Fruit fly (Drosophila melanogaster) S2 (cell line): Measurements from ENCODE around the gene spdi.
A peak's percentile ranks its signal among the peaks of the same experiment; 100 is the strongest.

Source experiments
- CG8478 ChIP-seq: fragments of >200 bp; optimal IDR thresholded peaks from 2 replicates; lab custom pipeline; 2018
- CTCF ChIP-seq, 2 experiments: fragments of >200 bp; optimal IDR thresholded peaks; 2 replicates each; lab custom pipeline; 2018

Gene spdi

dm6 chrX:625157-625627, 5.2 kb upstream of the spdi start, which contains the start of the genes CG13364 and Hinfp:
Gene CG13364 (minus strand): TSS chrX:625203.
Gene Hinfp (plus strand): TSS chrX:625542.
- TF ChIP-seq CTCF (optimal IDR thresholded peaks at IDR 0.05; lab: Kevin White, UChicago): no peak
- no peak for TF ChIP-seq CG8478 (lab: Kevin White, UChicago)

dm6 chrX:623357-623756, 3.4 kb upstream of the spdi start, which contains the start of gene CG13369:
Gene CG13369 (plus strand): TSS chrX:623468.
- TF ChIP-seq CTCF (optimal IDR thresholded peaks at IDR 0.05; lab: Kevin White, UChicago) (no peak), CG8478 (lab: Kevin White, UChicago) (no peak)

- TF ChIP-seq CTCF (optimal IDR thresholded peaks at IDR 0.05; lab: Kevin White, UChicago) (peak in 1 of 2 experiments; percentile 43), CG8478 (lab: Kevin White, UChicago) (no peak)
Observed at dm6 chrX:621132-621555, 1.1 kb upstream of the spdi start, which contains the start of the genes CG13365 and Vsp37A. Gene CG13365 (minus strand): TSS chrX:621215. Gene Vsp37A (plus strand): TSS chrX:621530.

DNA sequence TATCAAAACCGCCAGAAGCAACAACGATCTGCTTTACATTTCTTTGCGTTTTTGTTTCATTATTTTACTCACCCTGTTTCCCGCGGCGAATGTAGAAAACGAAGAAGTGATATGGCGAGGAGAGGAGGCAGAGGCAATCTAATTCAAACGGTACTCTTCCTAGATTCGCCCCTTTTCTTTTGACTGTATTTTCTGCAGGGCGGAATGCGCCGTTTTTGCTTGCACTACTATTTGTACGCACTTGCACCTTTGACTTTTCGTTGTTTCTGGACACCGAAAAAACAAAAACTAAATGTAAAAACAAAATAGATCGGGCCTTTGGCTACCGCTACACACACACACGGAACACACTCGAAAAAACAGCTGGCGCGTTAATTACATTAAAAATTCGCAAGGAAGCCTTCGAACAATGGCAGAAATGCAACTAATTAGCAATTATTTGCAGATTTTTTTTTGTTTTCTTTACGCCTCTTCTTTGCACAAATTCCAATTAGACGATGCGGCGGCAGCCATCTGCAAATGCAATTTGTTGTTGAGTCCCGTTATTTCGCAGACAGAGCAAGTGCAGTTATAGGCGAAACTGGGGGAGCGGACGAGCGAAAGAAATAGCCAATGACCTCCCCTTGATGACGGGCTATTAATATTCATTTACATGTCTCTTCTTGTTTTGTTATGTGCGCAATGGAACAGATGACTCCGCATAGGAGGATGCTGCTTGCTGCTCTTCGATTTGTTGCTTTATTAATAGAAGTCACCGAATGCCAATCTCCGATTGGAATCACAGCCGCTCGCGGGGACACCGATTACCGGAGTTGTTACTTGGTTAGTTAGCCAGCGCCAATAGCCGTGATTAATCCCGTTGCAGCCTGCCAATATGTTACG, 534 bp downstream of the spdi start:
- TF ChIP-seq CG8478 (lab: Kevin White, UChicago): no peak
- TF ChIP-seq CTCF (optimal IDR thresholded peaks at IDR 0.05; lab: Kevin White, UChicago): no peak

DNA sequence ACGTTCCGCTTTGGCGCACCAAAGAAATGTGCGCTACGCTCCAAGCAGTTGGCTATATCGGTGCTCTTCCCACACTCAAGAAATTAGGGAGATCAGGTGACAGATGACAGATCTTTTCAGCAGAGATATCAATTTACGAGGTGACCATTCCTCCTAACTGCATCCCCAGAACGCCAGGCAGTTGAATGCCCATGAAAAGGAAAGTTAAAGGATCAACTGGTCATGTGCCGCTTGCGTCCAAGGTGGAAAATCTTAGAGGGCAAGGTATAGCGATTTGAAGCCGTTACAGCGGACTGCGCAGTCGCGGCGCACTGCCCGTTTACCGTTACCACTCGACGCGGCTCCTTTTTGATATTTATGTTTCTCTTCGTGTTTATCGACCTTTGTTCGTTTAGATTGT, 1.4 kb downstream of the spdi start:
- no peak for TF ChIP-seq CG8478 (lab: Kevin White, UChicago)
- TF ChIP-seq CTCF (optimal IDR thresholded peaks at IDR 0.05; lab: Kevin White, UChicago): no peak

dm6 chrX:617477-617795, 2.6 kb downstream of the spdi start:
- TF ChIP-seq CTCF (optimal IDR thresholded peaks at IDR 0.05; lab: Kevin White, UChicago): peak in 1 of 2 experiments; percentile 30
- no peak for TF ChIP-seq CG8478 (lab: Kevin White, UChicago)

DNA sequence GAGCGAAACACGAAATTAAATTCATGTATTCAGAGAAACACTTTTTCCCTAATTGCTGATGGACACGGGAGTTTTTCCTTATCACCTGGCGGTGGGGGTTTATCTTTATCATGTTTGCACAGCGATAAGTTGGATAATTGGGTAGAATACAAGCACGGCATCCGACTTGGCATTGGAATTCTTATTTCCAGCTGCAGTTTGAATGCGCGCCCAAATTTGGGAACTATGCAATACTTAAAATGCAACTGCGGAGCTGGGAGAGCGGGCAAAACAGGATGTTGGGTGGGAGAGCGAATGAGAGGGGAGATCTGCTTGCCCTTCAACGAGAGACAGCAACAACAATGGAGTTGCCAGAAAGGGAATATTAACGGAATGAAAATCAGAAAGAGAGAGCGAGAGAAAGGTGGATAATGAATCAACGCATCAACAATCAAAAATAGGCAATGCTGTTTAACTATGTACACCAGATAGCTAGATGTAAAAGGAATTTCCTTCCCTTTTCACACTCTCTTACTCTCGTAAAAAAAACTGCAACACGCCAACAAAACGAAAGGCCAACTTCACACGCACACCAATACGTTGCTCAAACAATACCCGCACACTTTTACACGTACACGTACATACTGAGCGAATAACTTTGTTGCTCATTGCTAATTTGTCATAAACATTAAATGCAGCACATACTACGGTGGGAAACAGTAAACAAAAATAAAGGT, 3.1 kb downstream of the spdi start:
- TF ChIP-seq CTCF (optimal IDR thresholded peaks at IDR 0.05; lab: Kevin White, UChicago) (no peak), CG8478 (lab: Kevin White, UChicago) (no peak)

DNA sequence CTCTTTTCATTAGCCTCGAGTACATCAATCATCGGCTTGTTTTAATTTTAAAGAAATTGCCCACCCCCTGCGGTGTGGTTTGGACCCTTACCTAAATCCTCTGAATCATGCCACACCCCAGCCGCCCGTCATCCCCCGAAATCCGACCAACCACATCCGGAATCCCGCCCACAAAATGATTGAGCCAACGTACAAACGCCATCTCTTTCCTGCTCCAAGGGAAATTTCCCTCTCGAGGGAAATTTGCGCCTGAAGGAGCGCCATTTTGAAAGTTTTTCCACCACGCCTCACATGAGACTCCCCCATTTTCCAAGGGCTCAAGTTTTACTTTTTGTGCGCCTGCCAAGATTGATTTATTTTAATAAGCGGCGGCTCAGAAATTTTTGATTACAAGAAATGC, 9.9 kb downstream of the spdi start:
- TF ChIP-seq CTCF (optimal IDR thresholded peaks at IDR 0.05; lab: Kevin White, UChicago) (no peak), CG8478 (lab: Kevin White, UChicago) (no peak)

dm6 chrX:601984-602383, 18.0 kb downstream of the spdi start:
- TF ChIP-seq CTCF (optimal IDR thresholded peaks at IDR 0.05; lab: Kevin White, UChicago): no peak
- TF ChIP-seq CG8478 (lab: Kevin White, UChicago): no peak

DNA sequence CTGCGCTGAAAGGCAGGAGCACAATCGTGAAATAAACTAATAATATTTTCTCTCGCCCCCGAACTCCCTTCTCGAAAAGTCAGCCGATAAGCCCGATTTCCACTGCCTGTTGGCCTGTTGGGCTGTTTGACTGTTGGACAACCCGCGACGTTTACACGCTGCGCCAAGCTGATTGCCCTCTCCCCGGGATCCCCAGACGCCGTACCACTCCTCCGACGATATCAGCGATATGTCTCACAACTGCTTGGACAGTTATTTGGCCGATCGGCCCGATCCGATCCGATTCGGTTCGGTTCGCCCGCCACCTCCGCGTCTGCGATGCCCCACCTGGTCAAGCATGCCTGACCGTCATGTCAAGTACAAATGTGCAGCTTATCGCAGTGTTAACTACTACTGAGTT, 20.3 kb downstream of the spdi start:
- TF ChIP-seq CTCF (optimal IDR thresholded peaks at IDR 0.05; lab: Kevin White, UChicago) (no peak), CG8478 (lab: Kevin White, UChicago) (no peak)

- no peak for TF ChIP-seq CTCF (optimal IDR thresholded peaks at IDR 0.05; lab: Kevin White, UChicago)
- no peak for TF ChIP-seq CG8478 (lab: Kevin White, UChicago)
Observed at dm6 chrX:598322-599057, 21.5 kb downstream of the spdi start.

DNA sequence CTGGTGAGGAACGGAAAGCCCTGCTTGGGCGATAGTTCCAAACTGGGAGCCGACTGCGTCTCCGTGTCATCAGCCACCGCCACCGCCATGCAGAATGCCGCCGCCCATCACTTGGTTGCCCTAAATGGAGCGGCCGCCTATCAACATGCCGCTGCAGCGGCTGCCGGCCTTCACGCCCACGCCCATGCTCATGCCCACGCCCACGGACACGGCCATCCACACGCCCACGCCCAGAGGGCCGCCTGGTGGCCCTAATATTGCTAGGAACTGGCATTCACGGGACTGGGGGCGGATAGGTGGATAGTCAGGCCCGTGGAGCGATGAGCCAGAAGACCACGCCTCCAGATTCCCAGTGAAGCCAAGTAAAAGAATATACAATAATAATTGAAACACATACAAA, 22.9 kb downstream of the spdi start:
- TF ChIP-seq CG8478 (lab: Kevin White, UChicago) (no peak), CTCF (optimal IDR thresholded peaks at IDR 0.05; lab: Kevin White, UChicago) (no peak)

dm6 chrX:592588-593288, 27.3 kb downstream of the spdi start:
- no peak for TF ChIP-seq CG8478 (lab: Kevin White, UChicago)

dm6 chrX:590479-590878, 29.5 kb downstream of the spdi start:
- no peak for TF ChIP-seq CG8478 (lab: Kevin White, UChicago)
- TF ChIP-seq CTCF (optimal IDR thresholded peaks at IDR 0.05; lab: Kevin White, UChicago): no peak
